Fruit fly (Drosophila melanogaster) whole organism, adult: Measurements from ENCODE around the gene RhoGEF64C.

ENCODE experiments used
- CG11617 ChIP-seq: fragments of 200-800 bp; sonication (Bioruptor generic); optimal IDR thresholded peaks from 2 replicates; lab custom pipeline; 2017; ENCODE audit warnings: mild to moderate bottlenecking, missing biosample characterization, missing genetic modification reagents, missing genetic modification characterization
- CG12768 ChIP-seq: fragments of 200-800 bp; sonication (Bioruptor generic); optimal IDR thresholded peaks from 2 replicates; lab custom pipeline; 2017; ENCODE audit warnings: missing biosample characterization, missing genetic modification characterization, mild to moderate bottlenecking, moderate library complexity, missing genetic modification reagents
- CG14711 ChIP-seq: fragments of 200-800 bp; sonication (Bioruptor generic); optimal IDR thresholded peaks from 2 replicates; lab custom pipeline; 2018; ENCODE audit warnings: missing biosample characterization, mild to moderate bottlenecking, missing genetic modification characterization, moderate library complexity
- CG1620 ChIP-seq: fragments of 200-800 bp; sonication (Bioruptor generic); optimal IDR thresholded peaks from 2 replicates; lab custom pipeline; 2016; ENCODE audit warnings: missing biosample characterization, missing genetic modification characterization
- CG33017 ChIP-seq: fragments of 200-800 bp; sonication (Bioruptor generic); optimal IDR thresholded peaks from 2 replicates; lab custom pipeline; 2018; ENCODE audit warnings: missing biosample characterization, mild to moderate bottlenecking, missing genetic modification characterization, moderate library complexity
- CG5204 ChIP-seq: fragments of 200-800 bp; sonication (Bioruptor generic); optimal IDR thresholded peaks from 2 replicates; lab custom pipeline; 2016; ENCODE audit warnings: missing biosample characterization, missing genetic modification characterization
- CG7045 ChIP-seq: fragments of 200-800 bp; sonication (Bioruptor generic); optimal IDR thresholded peaks from 2 replicates; lab custom pipeline; 2017; ENCODE audit warnings: missing biosample characterization, mild to moderate bottlenecking, missing genetic modification characterization
- CG7101 ChIP-seq: fragments of 200-800 bp; sonication (Bioruptor generic); optimal IDR thresholded peaks from 2 replicates; lab custom pipeline; 2018; ENCODE audit warnings: missing biosample characterization, mild to moderate bottlenecking, missing genetic modification characterization, moderate library complexity
- Clk ChIP-seq: fragments of 200-800 bp; sonication (Bioruptor generic); optimal IDR thresholded peaks from 2 replicates; lab custom pipeline; 2017; ENCODE audit warnings: missing biosample characterization, missing genetic modification characterization
- Crg-1 ChIP-seq: fragments of 200-800 bp; sonication (Bioruptor generic); optimal IDR thresholded peaks from 2 replicates; lab custom pipeline; 2016; ENCODE audit warnings: missing biosample characterization, missing genetic modification characterization
- Hr96 ChIP-seq: fragments of 200-800 bp; sonication (Bioruptor generic); optimal IDR thresholded peaks from 2 replicates; lab custom pipeline; 2016; ENCODE audit warnings: missing biosample characterization, missing genetic modification characterization
- Mnt ChIP-seq: fragments of 200-800 bp; sonication (Bioruptor generic); optimal IDR thresholded peaks from 2 replicates; lab custom pipeline; 2016; ENCODE audit warnings: missing biosample characterization, mild to moderate bottlenecking, missing genetic modification characterization
- cic ChIP-seq: fragments of 200-800 bp; sonication (Bioruptor generic); optimal IDR thresholded peaks from 2 replicates; lab custom pipeline; 2017; ENCODE audit warnings: missing biosample characterization, mild to moderate bottlenecking, missing genetic modification characterization, moderate library complexity
- cnc ChIP-seq, 2 experiments: fragments of >200 bp; optimal IDR thresholded peaks; 2 replicates each; lab custom pipeline; 2017
- kay ChIP-seq: fragments of 200-800 bp; sonication (Bioruptor generic); peaks from one replicate; lab custom pipeline; 2016; ENCODE audit warnings: missing biosample characterization, missing genetic modification characterization, borderline replicate concordance
- pad ChIP-seq: fragments of 200-800 bp; sonication (Bioruptor generic); optimal IDR thresholded peaks from 3 replicates; lab custom pipeline; 2017; ENCODE audit warnings: missing biosample characterization, missing genetic modification characterization, mild to moderate bottlenecking, moderate library complexity, missing genetic modification reagents
- tj ChIP-seq: fragments of 200-800 bp; sonication (Bioruptor generic); optimal IDR thresholded peaks from 3 replicates; lab custom pipeline; 2017; ENCODE audit warnings: missing biosample characterization, mild to moderate bottlenecking, missing genetic modification characterization, moderate library complexity
- toe ChIP-seq: fragments of 200-800 bp; sonication (Bioruptor generic); optimal IDR thresholded peaks from 2 replicates; lab custom pipeline; 2016; ENCODE audit warnings: missing biosample characterization, missing genetic modification characterization

The RhoGEF64C gene

dm6 chr3L:4686050-4686449 is 6.5 kb upstream of the RhoGEF64C start:
- TF ChIP-seq Hr96 (no peak), tj (GFP tag; lab: Kevin White, UChicago) (no peak), toe (GFP tag; lab: Kevin White, UChicago) (no peak), CG11617 (GFP tag; lab: Kevin White, UChicago) (no peak)

DNA sequence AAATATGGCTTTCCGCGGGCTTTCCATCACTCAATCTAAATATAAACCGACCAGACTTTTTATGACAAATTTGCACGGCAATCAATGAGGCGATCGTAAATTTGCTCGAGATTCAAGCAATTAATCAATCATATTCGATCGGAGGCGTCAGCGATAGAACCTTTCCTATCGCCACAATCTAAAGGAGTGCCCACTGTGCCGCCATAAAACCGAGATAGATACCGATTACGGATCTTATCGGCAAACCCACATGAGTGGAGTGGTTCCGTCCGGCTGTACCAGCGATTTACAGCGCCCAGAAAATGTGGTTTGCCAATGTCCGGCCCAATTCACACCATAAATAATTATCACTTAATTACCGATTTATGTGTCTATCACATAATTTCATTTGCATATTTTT is 6.0 kb upstream of the RhoGEF64C start:
- no peak for TF ChIP-seq cic (GFP tag; lab: Kevin White, UChicago)
- TF ChIP-seq pad (GFP tag; lab: Kevin White, UChicago) = no peak
- no peak for TF ChIP-seq CG7101
- TF ChIP-seq toe (GFP tag; lab: Kevin White, UChicago) = no peak
- no peak for TF ChIP-seq CG1620 (GFP tag; lab: Kevin White, UChicago)
- no peak for TF ChIP-seq CG7045 (GFP tag; lab: Kevin White, UChicago)
- no peak for TF ChIP-seq Mnt (GFP tag; lab: Kevin White, UChicago)

DNA sequence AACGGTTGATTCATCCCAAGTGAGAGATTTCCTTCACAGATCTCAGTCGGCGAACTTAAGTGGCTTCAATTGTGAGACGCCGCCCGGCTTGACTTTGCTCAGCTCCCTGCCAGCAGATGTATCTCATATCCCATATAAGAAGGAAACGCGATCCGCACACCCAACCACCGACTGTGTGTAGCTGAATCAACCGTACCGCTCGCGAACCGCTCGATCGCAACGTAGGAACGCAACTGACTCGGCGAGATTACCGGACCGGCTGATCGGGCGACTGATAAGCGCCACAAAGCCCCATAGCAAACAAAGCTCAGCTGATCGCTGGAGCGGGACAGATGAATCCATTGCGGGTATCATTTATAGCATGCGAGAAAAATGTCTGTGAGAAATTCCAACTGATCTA is 5.5 kb upstream of the RhoGEF64C start, which contains the start of gene axo:
TSS of gene axo (minus strand) at position 185 of the 400 bp plus-strand sequence.
- TF ChIP-seq pad (GFP tag; lab: Kevin White, UChicago) (no peak), CG12768 (GFP tag; lab: Kevin White, UChicago) (peak; percentile 19)

- TF ChIP-seq kay (GFP tag; lab: Kevin White, UChicago) (no peak), CG7101 (no peak), pad (GFP tag; lab: Kevin White, UChicago) (no peak), CG5204 (GFP tag; lab: Kevin White, UChicago) (no peak), tj (GFP tag; lab: Kevin White, UChicago) (no peak), Crg-1 (no peak), cic (GFP tag; lab: Kevin White, UChicago) (no peak), Clk (GFP tag; lab: Kevin White, UChicago) (no peak), CG12768 (GFP tag; lab: Kevin White, UChicago) (no peak)
These were observed 3.9 kb upstream of the RhoGEF64C start, which contains the start of gene CG7514 for dm6 chr3L:4688674-4689073. CG7514 (minus strand) TSS chr3L:4688774.

dm6 chr3L:4689970-4690369 is 2.6 kb upstream of the RhoGEF64C start, which contains the start of gene CG18418:
CG18418 (minus strand) TSS chr3L:4690070.
- TF ChIP-seq pad (GFP tag; lab: Kevin White, UChicago) = no peak

- TF ChIP-seq kay (GFP tag; lab: Kevin White, UChicago) (peak; percentile 68), CG14711 (tag; lab: Kevin White, UChicago) (no peak)
These were observed 1.9 kb upstream of the RhoGEF64C start for dm6 chr3L:4690698-4691097.

DNA sequence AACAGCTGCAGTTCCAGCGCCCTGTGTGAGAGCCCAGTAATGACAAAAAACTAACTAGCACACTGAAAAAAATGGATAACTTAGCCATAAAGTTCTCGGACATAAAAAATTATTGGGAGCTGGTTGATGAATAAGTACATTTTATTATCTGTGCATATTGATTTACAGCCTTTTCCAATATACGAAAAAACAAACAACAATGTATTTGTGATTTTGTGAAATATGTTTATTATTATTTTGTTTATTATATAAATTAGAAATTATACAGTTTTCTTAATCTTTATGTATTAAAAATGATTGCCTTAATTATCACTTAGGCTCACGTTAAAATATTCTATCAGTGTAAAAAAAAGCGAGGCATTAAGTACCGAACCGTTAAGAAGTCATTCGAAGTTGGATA is 808 bp upstream of the RhoGEF64C start:
- TF ChIP-seq CG7101 (no peak), kay (GFP tag; lab: Kevin White, UChicago) (no peak), cnc (optimal IDR thresholded peaks at IDR 0.05; lab: Kevin White, UChicago) (no peak), CG12768 (GFP tag; lab: Kevin White, UChicago) (no peak)

- TF ChIP-seq CG11617 (GFP tag; lab: Kevin White, UChicago) (no peak), cic (GFP tag; lab: Kevin White, UChicago) (no peak), CG14711 (tag; lab: Kevin White, UChicago) (no peak), CG12768 (GFP tag; lab: Kevin White, UChicago) (no peak), CG7101 (no peak), cnc (optimal IDR thresholded peaks at IDR 0.05; lab: Kevin White, UChicago) (no peak), tj (GFP tag; lab: Kevin White, UChicago) (no peak), toe (GFP tag; lab: Kevin White, UChicago) (no peak), CG5204 (GFP tag; lab: Kevin White, UChicago) (no peak), Mnt (GFP tag; lab: Kevin White, UChicago) (no peak), Crg-1 (no peak), Clk (GFP tag; lab: Kevin White, UChicago) (no peak), CG1620 (GFP tag; lab: Kevin White, UChicago) (no peak), kay (GFP tag; lab: Kevin White, UChicago) (no peak)
These were observed 2.2 kb downstream of the RhoGEF64C start, which contains the start of gene CG15876 for dm6 chr3L:4694823-4695222. CG15876 (minus strand) TSS chr3L:4694845.

DNA sequence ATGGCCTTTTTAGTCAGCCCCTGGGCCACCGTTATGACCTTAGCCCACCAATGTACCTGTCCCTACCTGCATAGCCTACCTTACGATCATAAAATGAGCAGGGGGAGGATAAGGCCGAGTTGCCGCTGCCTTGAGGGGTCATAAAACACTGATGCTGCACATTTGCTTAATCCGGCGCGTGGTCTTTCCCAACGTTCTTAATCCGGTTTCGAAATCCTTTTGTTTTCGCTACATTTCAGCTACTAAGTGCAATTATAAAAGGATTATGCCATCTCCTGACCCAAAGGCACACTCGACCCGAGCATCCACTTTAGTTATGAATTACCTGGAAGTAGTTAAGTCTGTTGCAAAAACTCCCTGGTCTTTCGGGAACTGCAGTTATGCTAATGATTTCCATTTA is 3.8 kb downstream of the RhoGEF64C start:
- TF ChIP-seq Mnt (GFP tag; lab: Kevin White, UChicago) (no peak), kay (GFP tag; lab: Kevin White, UChicago) (no peak), CG7045 (GFP tag; lab: Kevin White, UChicago) (no peak), CG5204 (GFP tag; lab: Kevin White, UChicago) (no peak), CG33017 (tag; lab: Kevin White, UChicago) (no peak), CG1620 (GFP tag; lab: Kevin White, UChicago) (no peak), Clk (GFP tag; lab: Kevin White, UChicago) (no peak), cnc (optimal IDR thresholded peaks at IDR 0.05; lab: Kevin White, UChicago) (no peak), cic (GFP tag; lab: Kevin White, UChicago) (no peak), Hr96 (no peak), Crg-1 (no peak), CG14711 (tag; lab: Kevin White, UChicago) (no peak)
